Worm (Caenorhabditis elegans) whole organism, early embryonic: Measurements from ENCODE around the gene B0035.15.

Experiments
- B0310.2 ChIP-seq: sonication (generic microtip); optimal IDR thresholded peaks from 2 replicates; lab custom pipeline; 2016; ENCODE audit warnings: mild to moderate bottlenecking, missing genetic modification characterization, missing compliant biosample characterization
- F13C5.2 ChIP-seq: sonication (generic microtip); optimal IDR thresholded peaks from 2 replicates; lab custom pipeline; 2017; ENCODE audit warnings: mild to moderate bottlenecking, missing genetic modification characterization, inconsistent platforms, missing compliant biosample characterization
- aly-1 ChIP-seq: sonication (generic microtip); optimal IDR thresholded peaks from 2 replicates; lab custom pipeline; 2016; ENCODE audit warnings: missing genetic modification characterization, missing compliant biosample characterization
- ama-1 ChIP-seq: fragments of 150-350 bp; optimal IDR thresholded peaks from 2 replicates; lab custom pipeline; 2014
- ceh-13 ChIP-seq: fragments of 200-800 bp; sonication (Bioruptor generic); optimal IDR thresholded peaks from 2 replicates; lab custom pipeline; 2018; ENCODE audit warnings: mild to moderate bottlenecking, missing genetic modification characterization, missing compliant biosample characterization
- ceh-36 ChIP-seq: sonication (generic microtip); optimal IDR thresholded peaks from 2 replicates; lab custom pipeline; 2016; ENCODE audit warnings: missing genetic modification characterization, inconsistent platforms, missing compliant biosample characterization
- ets-7 ChIP-seq: sonication (generic microtip); optimal IDR thresholded peaks from 2 replicates; lab custom pipeline; 2016; ENCODE audit warnings: missing genotype, missing genetic modification characterization, missing compliant biosample characterization
- flt-1 ChIP-seq: fragments of 200-800 bp; sonication (Bioruptor generic); IDR thresholded peaks from 2 replicates; pipeline ENCODE4 v1.3.6; 2022; ENCODE audit warnings: missing genetic modification characterization, missing compliant biosample characterization
- hmbx-1 ChIP-seq: sonication (generic microtip); optimal IDR thresholded peaks from 2 replicates; lab custom pipeline; 2016; ENCODE audit warnings: mild to moderate bottlenecking, missing genetic modification characterization, missing compliant biosample characterization
- hmg-4 ChIP-seq: fragments of 200-800 bp; sonication (Bioruptor generic); optimal IDR thresholded peaks from 2 replicates; lab custom pipeline; 2018; ENCODE audit warnings: mild to moderate bottlenecking, missing genetic modification characterization, missing compliant biosample characterization
- hnd-1 ChIP-seq: sonication (generic microtip); optimal IDR thresholded peaks from 2 replicates; lab custom pipeline; 2016; ENCODE audit warnings: missing genetic modification characterization, missing compliant biosample characterization
- pes-1 ChIP-seq: fragments of 200-800 bp; sonication (Bioruptor generic); IDR thresholded peaks from 2 replicates; pipeline ENCODE4 v1.3.6; 2022; ENCODE audit warnings: missing genetic modification reagents, missing genetic modification characterization, missing compliant biosample characterization
- scrt-1 ChIP-seq: fragments of 200-800 bp; sonication (Bioruptor generic); IDR thresholded peaks from 2 replicates; pipeline ENCODE4 v1.3.6; 2022; ENCODE audit warnings: missing genetic modification characterization, missing compliant biosample characterization
- sea-1 ChIP-seq: fragments of 200-800 bp; sonication (Bioruptor generic); conservative IDR thresholded peaks from 2 replicates; pipeline ENCODE4 v1.3.6; 2022; ENCODE audit warnings: missing genetic modification characterization, missing compliant biosample characterization
- tbx-11 ChIP-seq: fragments of 200-800 bp; sonication (Bioruptor generic); IDR thresholded peaks from 2 replicates; pipeline ENCODE4 v1.3.6; 2022; ENCODE audit warnings: missing genetic modification characterization, missing compliant biosample characterization
- tbx-37 ChIP-seq: fragments of 200-800 bp; sonication (Bioruptor generic); conservative IDR thresholded peaks from 2 replicates; pipeline ENCODE4 v1.3.6; 2022; ENCODE audit warnings: missing genetic modification reagents, missing genetic modification characterization, missing compliant biosample characterization
- tra-4 ChIP-seq: sonication (generic microtip); optimal IDR thresholded peaks from 2 replicates; lab custom pipeline; 2017; ENCODE audit warnings: missing genetic modification characterization, missing compliant biosample characterization

Gene B0035.15

DNA sequence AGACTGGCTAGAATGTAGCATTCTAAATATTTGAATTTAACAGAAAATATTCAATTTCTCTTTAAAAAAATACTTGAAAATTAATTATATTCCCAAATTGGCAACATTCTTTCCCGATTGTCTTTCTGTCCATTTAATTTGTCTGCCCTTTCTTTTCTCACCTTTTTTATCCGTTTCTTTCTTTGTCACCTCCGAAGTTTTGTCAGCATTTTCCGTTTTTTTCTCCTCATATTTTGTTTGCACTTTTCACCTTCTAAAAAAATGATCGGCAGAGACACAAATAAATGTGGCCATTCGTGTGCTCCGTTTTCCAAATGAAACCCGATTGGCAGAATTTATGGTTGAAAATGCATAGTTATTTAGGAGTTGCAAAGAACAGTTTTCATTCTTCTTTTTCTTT lies 18.1 kb upstream of the B0035.15 start:
- TF ChIP-seq sea-1 (GFP tag; lab: Robert Waterston, UW), result no peak
- no peak for TF ChIP-seq hmg-4 (GFP tag; lab: Kevin White, UChicago)
- TF ChIP-seq tbx-37 (GFP tag; lab: Robert Waterston, UW), result no peak
- no peak for TF ChIP-seq hmbx-1 (tag; lab: Kevin White, UChicago)
- no peak for TF ChIP-seq aly-1 (tag; lab: Kevin White, UChicago)
- TF ChIP-seq pes-1 (GFP tag; lab: Robert Waterston, UW), result no peak
- no peak for TF ChIP-seq B0310.2 (tag; lab: Kevin White, UChicago)
- no peak for TF ChIP-seq ceh-36 (tag; lab: Kevin White, UChicago)
- no peak for TF ChIP-seq ama-1 (lab: Kevin White, UChicago)
- TF ChIP-seq scrt-1 (GFP tag; lab: Robert Waterston, UW), result no peak
- no peak for TF ChIP-seq hnd-1 (tag; lab: Kevin White, UChicago)
- TF ChIP-seq F13C5.2 (tag; lab: Kevin White, UChicago), result no peak
- no peak for TF ChIP-seq ets-7 (tag; lab: Kevin White, UChicago)

DNA sequence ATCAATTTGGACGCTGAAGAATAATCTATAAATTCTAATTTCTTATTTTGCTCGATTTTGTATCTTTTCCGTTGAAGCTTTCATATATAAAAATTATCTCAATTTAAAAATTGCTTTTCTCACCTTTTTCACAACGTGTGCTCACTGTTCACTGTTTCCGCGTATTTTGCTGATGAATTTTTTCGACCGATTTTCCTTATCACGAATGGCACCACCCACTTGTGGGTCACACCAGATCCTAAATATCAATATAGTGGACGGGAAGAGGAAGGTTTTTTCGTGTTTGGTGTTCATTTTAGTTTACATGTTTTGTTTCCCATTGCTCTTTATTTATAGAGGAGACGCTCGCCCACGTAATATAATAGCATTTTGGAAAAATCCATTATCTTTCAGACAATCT lies 17.6 kb upstream of the B0035.15 start:
- TF ChIP-seq B0310.2 (tag; lab: Kevin White, UChicago), result no peak
- no peak for TF ChIP-seq hmbx-1 (tag; lab: Kevin White, UChicago)
- TF ChIP-seq hmg-4 (GFP tag; lab: Kevin White, UChicago), result no peak
- TF ChIP-seq tbx-11 (GFP tag; lab: Robert Waterston, UW), result no peak
- TF ChIP-seq ets-7 (tag; lab: Kevin White, UChicago), result no peak
- TF ChIP-seq tra-4 (tag; lab: Kevin White, UChicago), result no peak
- no peak for TF ChIP-seq aly-1 (tag; lab: Kevin White, UChicago)
- no peak for TF ChIP-seq ceh-13 (GFP tag; lab: Kevin White, UChicago)
- TF ChIP-seq tbx-37 (GFP tag; lab: Robert Waterston, UW), result no peak
- TF ChIP-seq ama-1 (lab: Kevin White, UChicago), result no peak
- TF ChIP-seq flt-1 (GFP tag; lab: Robert Waterston, UW), result no peak
- no peak for TF ChIP-seq F13C5.2 (tag; lab: Kevin White, UChicago)
- no peak for TF ChIP-seq ceh-36 (tag; lab: Kevin White, UChicago)
- no peak for TF ChIP-seq hnd-1 (tag; lab: Kevin White, UChicago)
- no peak for TF ChIP-seq scrt-1 (GFP tag; lab: Robert Waterston, UW)
- no peak for TF ChIP-seq sea-1 (GFP tag; lab: Robert Waterston, UW)
- no peak for TF ChIP-seq pes-1 (GFP tag; lab: Robert Waterston, UW)

DNA sequence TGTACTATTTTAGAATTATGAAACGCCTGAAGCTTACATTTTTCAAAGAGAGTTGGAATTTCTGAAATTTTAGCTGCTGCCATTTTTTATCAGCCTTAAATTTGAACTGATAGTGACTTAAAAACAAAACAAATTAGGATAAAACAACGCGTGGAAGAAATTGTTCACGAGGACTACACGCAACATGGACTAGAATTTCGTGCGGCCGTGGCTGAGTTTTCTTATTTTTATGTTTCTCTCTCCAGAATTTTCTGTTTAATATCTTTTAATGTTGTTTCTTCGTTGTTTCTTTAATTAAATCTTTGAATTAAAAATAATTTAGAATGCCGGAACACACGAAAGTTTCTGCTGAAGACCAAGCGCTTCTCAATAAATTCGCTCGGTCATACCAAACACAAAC lies 16.8 kb upstream of the B0035.15 start, which contains the start of the genes B0035.3, B0035.22 and pfd-4:
TSS of gene B0035.3 (minus strand) at position 114 of the 400 bp plus-strand sequence.
TSS of gene B0035.22 (plus strand) at position 269 of the 400 bp plus-strand sequence.
TSS of gene pfd-4 (plus strand) at position 323 of the 400 bp plus-strand sequence.
- TF ChIP-seq tbx-37 (GFP tag; lab: Robert Waterston, UW) (peak; percentile 71), hnd-1 (tag; lab: Kevin White, UChicago) (no peak), tbx-11 (GFP tag; lab: Robert Waterston, UW) (no peak), aly-1 (tag; lab: Kevin White, UChicago) (no peak)

DNA sequence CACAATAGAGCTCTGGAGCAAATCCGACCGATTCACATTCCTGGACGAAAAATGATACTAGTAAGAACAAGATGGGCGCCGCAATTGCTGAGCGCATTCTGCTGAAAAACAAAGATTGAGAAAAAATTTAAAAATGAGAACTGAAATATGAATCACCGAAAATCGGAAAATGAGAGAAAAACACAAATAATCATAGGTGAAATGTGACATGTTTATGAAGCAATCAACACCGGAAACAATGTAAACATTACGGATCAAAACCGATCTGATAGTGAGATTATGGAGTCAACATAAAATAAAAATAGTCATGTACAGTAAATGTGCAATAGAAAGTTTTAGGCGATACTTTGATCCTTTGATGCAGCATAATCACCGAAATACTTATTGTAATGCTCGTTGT lies 15.8 kb upstream of the B0035.15 start, which contains the start of gene dnj-2:
TSS of gene dnj-2 (minus strand) at position 101 of the 400 bp plus-strand sequence.
- no peak for TF ChIP-seq ama-1 (lab: Kevin White, UChicago)
- TF ChIP-seq B0310.2 (tag; lab: Kevin White, UChicago), result no peak
- TF ChIP-seq scrt-1 (GFP tag; lab: Robert Waterston, UW), result no peak
- no peak for TF ChIP-seq hnd-1 (tag; lab: Kevin White, UChicago)
- TF ChIP-seq aly-1 (tag; lab: Kevin White, UChicago), result no peak
- no peak for TF ChIP-seq flt-1 (GFP tag; lab: Robert Waterston, UW)
- TF ChIP-seq hmbx-1 (tag; lab: Kevin White, UChicago), result no peak
- no peak for TF ChIP-seq tbx-37 (GFP tag; lab: Robert Waterston, UW)
- no peak for TF ChIP-seq ets-7 (tag; lab: Kevin White, UChicago)
- TF ChIP-seq pes-1 (GFP tag; lab: Robert Waterston, UW), result no peak
- TF ChIP-seq hmg-4 (GFP tag; lab: Kevin White, UChicago), result no peak
- TF ChIP-seq tbx-11 (GFP tag; lab: Robert Waterston, UW), result no peak
- no peak for TF ChIP-seq F13C5.2 (tag; lab: Kevin White, UChicago)
- TF ChIP-seq ceh-13 (GFP tag; lab: Kevin White, UChicago), result no peak
- no peak for TF ChIP-seq tra-4 (tag; lab: Kevin White, UChicago)

DNA sequence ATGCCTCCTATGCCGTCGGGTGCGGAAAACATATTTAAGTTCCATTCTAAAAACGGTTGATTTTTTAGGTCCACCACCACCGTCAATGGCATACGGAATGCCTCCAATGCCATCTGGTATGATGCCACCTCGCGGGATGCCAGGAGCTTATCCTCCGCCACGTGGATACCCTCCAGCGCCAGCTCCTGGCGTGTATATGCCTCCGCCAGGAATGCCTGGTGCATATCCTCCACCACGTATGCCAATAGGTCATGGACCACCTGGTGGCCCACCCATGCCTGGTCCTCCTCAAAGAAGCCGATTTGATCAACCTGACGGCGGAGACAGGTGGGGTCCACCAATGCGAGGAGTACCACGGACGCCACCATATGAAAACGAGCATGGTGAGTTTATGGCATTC lies 13.4 kb upstream of the B0035.15 start:
- TF ChIP-seq pes-1 (GFP tag; lab: Robert Waterston, UW) (no peak), ceh-13 (GFP tag; lab: Kevin White, UChicago) (no peak)

DNA sequence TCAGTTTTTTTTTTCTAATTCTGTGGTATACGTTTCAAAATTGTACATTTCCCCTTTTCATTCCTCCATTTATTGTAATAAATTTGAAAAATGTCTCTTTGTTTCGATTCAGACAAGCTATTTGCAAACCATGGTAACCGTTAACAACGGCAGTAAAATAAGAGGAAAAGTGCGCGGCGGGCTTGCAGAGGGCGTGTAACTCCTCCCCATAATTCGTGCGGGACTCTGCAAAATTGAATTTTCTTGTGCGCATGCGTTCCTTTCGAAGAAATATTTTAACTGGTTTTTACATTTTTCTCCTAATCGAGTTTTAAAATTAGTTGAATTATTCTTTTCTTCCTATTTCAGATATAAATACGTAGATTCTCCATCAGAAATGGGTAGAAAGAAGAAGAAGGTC lies 12.6 kb upstream of the B0035.15 start, which contains the start of gene znf-207:
TSS of gene znf-207 (plus strand) at position 349 of the 400 bp plus-strand sequence.
- TF ChIP-seq flt-1 (GFP tag; lab: Robert Waterston, UW), result peak; percentile 61; the same call in 1 of the 2 replicates
- peak; percentile 75 for TF ChIP-seq F13C5.2 (tag; lab: Kevin White, UChicago)
- no peak for TF ChIP-seq tra-4 (tag; lab: Kevin White, UChicago)
- peak; percentile 57 for TF ChIP-seq aly-1 (tag; lab: Kevin White, UChicago)
- TF ChIP-seq sea-1 (GFP tag; lab: Robert Waterston, UW), result 0 out of 2 replicates have a peak, but pooled peaks have one; percentile 51
- peak; percentile 20 for TF ChIP-seq hnd-1 (tag; lab: Kevin White, UChicago)
- TF ChIP-seq scrt-1 (GFP tag; lab: Robert Waterston, UW), result no peak
- 0 out of 2 replicates have a peak, but pooled peaks have one; percentile 26 for TF ChIP-seq tbx-11 (GFP tag; lab: Robert Waterston, UW)
- TF ChIP-seq hmg-4 (GFP tag; lab: Kevin White, UChicago), result no peak
- no peak for TF ChIP-seq ama-1 (lab: Kevin White, UChicago)
- peak; percentile 9 for TF ChIP-seq hmbx-1 (tag; lab: Kevin White, UChicago)
- TF ChIP-seq ceh-13 (GFP tag; lab: Kevin White, UChicago), result peak; percentile 24
- TF ChIP-seq tbx-37 (GFP tag; lab: Robert Waterston, UW), result 0 out of 2 replicates have a peak, but pooled peaks have one; percentile 37
- no peak for TF ChIP-seq ets-7 (tag; lab: Kevin White, UChicago)
- no peak for TF ChIP-seq ceh-36 (tag; lab: Kevin White, UChicago)
- TF ChIP-seq B0310.2 (tag; lab: Kevin White, UChicago), result no peak
- TF ChIP-seq pes-1 (GFP tag; lab: Robert Waterston, UW), result peak; percentile 73
